Fruit fly (Drosophila melanogaster) whole organism, embryonic: Measurements from ENCODE around the gene CG13084.

Experiments used
- Adf1 ChIP-seq: fragments of 200-800 bp; sonication (Bioruptor generic); IDR thresholded peaks from 2 replicates; pipeline ENCODE4 v1.3.6; 2022; ENCODE audit warnings: missing biosample characterization, missing genetic modification characterization
- CG10654 ChIP-seq: fragments of 200-800 bp; sonication (Bioruptor generic); optimal IDR thresholded peaks from 2 replicates; lab custom pipeline; 2016; ENCODE audit warnings: missing biosample characterization, missing genetic modification characterization
- CG11456 ChIP-seq: fragments of 200-800 bp; sonication (Bioruptor generic); IDR thresholded peaks from 3 replicates; pipeline ENCODE4 v1.3.6; 2022; ENCODE audit warnings: missing biosample characterization, missing genetic modification characterization
- CG1233 ChIP-seq: fragments of 200-800 bp; sonication (Bioruptor generic); optimal IDR thresholded peaks from 4 replicates; lab custom pipeline; 2018; ENCODE audit warnings: missing biosample characterization, mild to moderate bottlenecking, missing genetic modification characterization
- CG30020 ChIP-seq: fragments of 200-800 bp; optimal IDR thresholded peaks from 2 replicates; lab custom pipeline; 2019; ENCODE audit warnings: missing biosample characterization, mild to moderate bottlenecking, missing genetic modification characterization, moderate library complexity
- CG34376 ChIP-seq: fragments of 200-800 bp; sonication (Bioruptor generic); optimal IDR thresholded peaks from 2 replicates; lab custom pipeline; 2018; ENCODE audit warnings: missing biosample characterization, mild to moderate bottlenecking, missing genetic modification characterization
- CG4707 ChIP-seq: fragments of 200-800 bp; sonication (Bioruptor generic); optimal IDR thresholded peaks from 2 replicates; lab custom pipeline; 2018; ENCODE audit warnings: missing biosample characterization, mild to moderate bottlenecking, missing genetic modification characterization, moderate library complexity
- CG7271 ChIP-seq: fragments of 200-800 bp; sonication (Bioruptor generic); optimal IDR thresholded peaks from 2 replicates; lab custom pipeline; 2018; ENCODE audit warnings: missing biosample characterization, mild to moderate bottlenecking, missing genetic modification characterization, moderate library complexity
- HHEX ChIP-seq: fragments of 200-800 bp; sonication (Bioruptor generic); optimal IDR thresholded peaks from 3 replicates; lab custom pipeline; 2017; ENCODE audit warnings: missing biosample characterization, mild to moderate bottlenecking, missing genetic modification characterization, missing genetic modification reagents
- Hey ChIP-seq: fragments of 200-800 bp; sonication (Bioruptor generic); optimal IDR thresholded peaks from 3 replicates; lab custom pipeline; 2018; ENCODE audit warnings: missing biosample characterization, mild to moderate bottlenecking, missing genetic modification characterization
- Med ChIP-seq: fragments of 200-800 bp; sonication (Bioruptor generic); peaks from one replicate; lab custom pipeline; 2016; ENCODE audit warnings: missing biosample characterization, missing genetic modification characterization, mild to moderate bottlenecking, inconsistent platforms, moderate library complexity
- Nf-YC ChIP-seq: fragments of 200-800 bp; optimal IDR thresholded peaks from 3 replicates; lab custom pipeline; 2019; ENCODE audit warnings: missing biosample characterization, mild to moderate bottlenecking, missing genetic modification characterization, moderate library complexity
- Pdp1 ChIP-seq, 2 experiments: fragments of 200-800 bp; sonication (Bioruptor generic); optimal IDR thresholded peaks; 3 replicates each; lab custom pipeline; 2016; ENCODE audit warnings: missing biosample characterization in 2 of 2, missing genetic modification characterization in 2 of 2, mild to moderate bottlenecking in 1 of 2, moderate library complexity in 1 of 2
- ash1 ChIP-seq: fragments of 200-800 bp; sonication (Bioruptor generic); optimal IDR thresholded peaks from 2 replicates; lab custom pipeline; 2018; ENCODE audit warnings: missing biosample characterization, mild to moderate bottlenecking, missing genetic modification characterization
- cwo ChIP-seq: fragments of 200-800 bp; sonication (Bioruptor generic); optimal IDR thresholded peaks from 3 replicates; lab custom pipeline; 2017; ENCODE audit warnings: missing biosample characterization, missing genetic modification characterization, mild to moderate bottlenecking, moderate library complexity, missing genetic modification reagents
- exex ChIP-seq: fragments of 200-800 bp; sonication (Bioruptor generic); optimal IDR thresholded peaks from 4 replicates; lab custom pipeline; 2018; ENCODE audit warnings: missing biosample characterization, mild to moderate bottlenecking, missing genetic modification characterization, moderate library complexity
- grn ChIP-seq: fragments of 200-800 bp; sonication (Bioruptor generic); optimal IDR thresholded peaks from 3 replicates; lab custom pipeline; 2017; ENCODE audit warnings: missing biosample characterization, missing genetic modification characterization
- nerfin-1 ChIP-seq: fragments of 200-800 bp; sonication (Bioruptor generic); optimal IDR thresholded peaks from 3 replicates; lab custom pipeline; 2019; ENCODE audit warnings: missing biosample characterization, mild to moderate bottlenecking, missing genetic modification characterization, moderate library complexity
- sd ChIP-seq: fragments of 200-800 bp; sonication (Bioruptor generic); optimal IDR thresholded peaks from 3 replicates; lab custom pipeline; 2018; ENCODE audit warnings: missing biosample characterization, mild to moderate bottlenecking, missing genetic modification characterization, moderate library complexity
- sens ChIP-seq: fragments of 200-800 bp; sonication (Bioruptor generic); peaks from one replicate; lab custom pipeline; 2016; ENCODE audit warnings: missing biosample characterization, missing genetic modification characterization
- slp2 ChIP-seq: fragments of 200-800 bp; sonication (Bioruptor generic); optimal IDR thresholded peaks from 2 replicates; lab custom pipeline; 2016; ENCODE audit warnings: missing biosample characterization, missing genetic modification characterization
- sug ChIP-seq: fragments of 200-800 bp; optimal IDR thresholded peaks from 2 replicates; lab custom pipeline; 2019; ENCODE audit warnings: missing biosample characterization, mild to moderate bottlenecking, missing genetic modification characterization, moderate library complexity
- vfl ChIP-seq: fragments of 200-800 bp; sonication (Bioruptor generic); optimal IDR thresholded peaks from 2 replicates; lab custom pipeline; 2016; ENCODE audit warnings: missing biosample characterization, missing genetic modification characterization

The CG13084 gene

DNA sequence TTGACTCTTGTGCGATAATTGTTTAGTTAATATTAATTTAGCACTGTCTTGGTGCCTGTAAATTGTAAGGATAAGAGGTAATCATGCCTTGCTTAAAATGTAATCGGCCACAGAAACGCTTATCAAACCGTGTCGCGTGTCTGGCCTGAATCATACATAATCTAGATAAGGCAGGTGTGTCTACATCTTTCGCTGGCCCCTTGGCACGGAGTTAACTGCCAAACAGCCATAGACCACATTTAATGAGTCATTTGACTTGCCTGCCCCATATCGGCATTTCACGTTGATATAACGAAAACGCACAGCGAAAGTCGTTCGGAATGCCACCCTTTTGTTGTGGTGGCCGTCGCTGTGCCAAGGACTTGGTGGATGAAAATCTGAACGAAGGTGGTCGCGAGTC lies 50.5 kb downstream of the CG13084 start, which contains the start of gene CG31697:
Gene CG31697, plus strand, starts transcription at position 215 of the 400 bp plus-strand sequence.
- TF ChIP-seq CG34376 (GFP tag; lab: Kevin White, UChicago) (peak; percentile 35), nerfin-1 (peak; percentile 76), CG4707 (no peak), CG1233 (GFP tag; lab: Kevin White, UChicago) (no peak), sens (GFP tag; lab: Kevin White, UChicago) (peak; percentile 56), ash1 (GFP tag; lab: Kevin White, UChicago) (no peak), HHEX (GFP tag; lab: Kevin White, UChicago) (no peak), CG11456 (GFP tag; lab: Robert Waterston, UW) (no peak), slp2 (GFP tag; lab: Kevin White, UChicago) (no peak), sd (tag; lab: Kevin White, UChicago) (peak; percentile 69), grn (peak; percentile 21), CG7271 (tag; lab: Kevin White, UChicago) (no peak), sug (peak; percentile 58), cwo (GFP tag; lab: Kevin White, UChicago) (peak; percentile 75), vfl (GFP tag; lab: Kevin White, UChicago) (no peak), Adf1 (GFP tag; lab: Robert Waterston, UW) (no peak), Hey (tag; lab: Kevin White, UChicago) (peak; percentile 68), Med (peak; percentile 43), exex (tag; lab: Kevin White, UChicago) (peak; percentile 78), Nf-YC (tag; lab: Kevin White, UChicago) (no peak), CG10654 (GFP tag; lab: Kevin White, UChicago) (no peak), Pdp1 (GFP tag; optimal IDR thresholded peaks at IDR 0.05; lab: Kevin White, UChicago) (peak in 1 of 2 experiments; percentile 8), CG30020 (tag; lab: Kevin White, UChicago) (no peak)
